Fruit fly (Drosophila melanogaster): ENCODE data around the gene CG1632.

CG1632 gene

dm6 chrX:8214017-8214416 lies 38.5 kb upstream of the CG1632 start (continued):
- TF ChIP-seq vri (GFP tag; optimal IDR thresholded peaks at IDR 0.05): no peak
- peak; percentile 15 for TF ChIP-seq Ets96B (tag; optimal IDR thresholded peaks at IDR 0.05)
- TF ChIP-seq Eip75B (GFP tag; optimal IDR thresholded peaks at IDR 0.05): no peak
- TF ChIP-seq CG7368 (GFP tag; optimal IDR thresholded peaks at IDR 0.05): no peak
- no peak for TF ChIP-seq CG4318 (GFP tag; optimal IDR thresholded peaks at IDR 0.05)
- peak; percentile 28 for TF ChIP-seq Blimp-1 (GFP tag; optimal IDR thresholded peaks at IDR 0.05)
- no peak for TF ChIP-seq OdsH (GFP tag; optimal IDR thresholded peaks at IDR 0.05)
- no peak for TF ChIP-seq CG34406 (GFP tag; optimal IDR thresholded peaks at IDR 0.05)
- TF ChIP-seq Sox102F (GFP tag; optimal IDR thresholded peaks at IDR 0.05): no peak
- no peak for TF ChIP-seq topi (GFP tag; optimal IDR thresholded peaks at IDR 0.05)
- no peak for TF ChIP-seq acj6 (GFP tag; optimal IDR thresholded peaks at IDR 0.05)
- TF ChIP-seq net (GFP tag; optimal IDR thresholded peaks at IDR 0.05): no peak
- no peak for TF ChIP-seq dac (GFP tag; optimal IDR thresholded peaks at IDR 0.05)
- no peak for TF ChIP-seq CG16779 (tag; optimal IDR thresholded peaks at IDR 0.05)
- no peak for TF ChIP-seq pdm3 (GFP tag; optimal IDR thresholded peaks at IDR 0.05)
- TF ChIP-seq achi (GFP tag; optimal IDR thresholded peaks at IDR 0.05): no peak
- no peak for TF ChIP-seq CG11762 (GFP tag; optimal IDR thresholded peaks at IDR 0.05; ENCODE audit: insufficient read depth)
- TF ChIP-seq CG6276 (GFP tag; optimal IDR thresholded peaks at IDR 0.05): no peak
- no peak for TF ChIP-seq svp (GFP tag)

- no peak for TF ChIP-seq eg (GFP tag; IDR thresholded peaks at IDR 0.05)
- no peak for TF ChIP-seq CG6163 (GFP tag; IDR thresholded peaks at IDR 0.05)
- TF ChIP-seq Smox (GFP tag; optimal IDR thresholded peaks at IDR 0.05): peak; percentile 3
- peak; percentile 67 for TF ChIP-seq achi (GFP tag; optimal IDR thresholded peaks at IDR 0.05)
- TF ChIP-seq dac (GFP tag; optimal IDR thresholded peaks at IDR 0.05): no peak
- no peak for TF ChIP-seq CG31627 (GFP tag; optimal IDR thresholded peaks at IDR 0.05)
- TF ChIP-seq CG10669 (GFP tag; optimal IDR thresholded peaks at IDR 0.05): peak; percentile 76
- TF ChIP-seq CG8632 (GFP tag; optimal IDR thresholded peaks at IDR 0.05): peak; percentile 58
- TF ChIP-seq CG3919 (GFP tag; optimal IDR thresholded peaks at IDR 0.05): peak; percentile 39
- peak; percentile 39 for TF ChIP-seq topi (GFP tag; optimal IDR thresholded peaks at IDR 0.05)
- no peak for TF ChIP-seq Eip93F (GFP tag; optimal IDR thresholded peaks at IDR 0.05)
- peak; percentile 5 for TF ChIP-seq cyc (GFP tag; optimal IDR thresholded peaks at IDR 0.05)
- peak; percentile 74 for TF ChIP-seq fd59A (GFP tag; optimal IDR thresholded peaks at IDR 0.05)
- peak; percentile 20 for TF ChIP-seq net (GFP tag; optimal IDR thresholded peaks at IDR 0.05)
- TF ChIP-seq salr (GFP tag; optimal IDR thresholded peaks at IDR 0.05): peak; percentile 40 to 75
- peak; percentile 36 for TF ChIP-seq Met (GFP tag; optimal IDR thresholded peaks at IDR 0.05)
- peak; percentile 7 for TF ChIP-seq Sox14 (GFP tag; optimal IDR thresholded peaks at IDR 0.05)
- TF ChIP-seq CG3032 (tag; optimal IDR thresholded peaks at IDR 0.05): peak; percentile 77
- TF ChIP-seq CG8319 (GFP tag; optimal IDR thresholded peaks at IDR 0.05): no peak
- peak; percentile 68 for TF ChIP-seq CG32006 (GFP tag; optimal IDR thresholded peaks at IDR 0.05)
- no peak for TF ChIP-seq Sox102F (GFP tag; optimal IDR thresholded peaks at IDR 0.05)
- peak; percentile 43 for TF ChIP-seq CG6792 (GFP tag; optimal IDR thresholded peaks at IDR 0.05)
- TF ChIP-seq CG6276 (GFP tag; optimal IDR thresholded peaks at IDR 0.05): peak; percentile 8
- peak; percentile 16 for TF ChIP-seq lz (GFP tag; optimal IDR thresholded peaks at IDR 0.05)
- no peak for TF ChIP-seq Hr38 (GFP tag; optimal IDR thresholded peaks at IDR 0.05)
- peak; percentile 32 to 35 for TF ChIP-seq ss (GFP tag; optimal IDR thresholded peaks at IDR 0.05)
- TF ChIP-seq svp (GFP tag): no peak
- no peak for TF ChIP-seq fd85E (GFP tag; optimal IDR thresholded peaks at IDR 0.05)
- TF ChIP-seq CG1621 (tag; optimal IDR thresholded peaks at IDR 0.05): peak; percentile 7
- peak; percentile 12 for TF ChIP-seq CG16779 (tag; optimal IDR thresholded peaks at IDR 0.05)
- no peak for TF ChIP-seq CG11762 (GFP tag; optimal IDR thresholded peaks at IDR 0.05; ENCODE audit: insufficient read depth)
- TF ChIP-seq Eip78C (GFP tag): peak; percentile 88
- no peak for TF ChIP-seq CG11294 (GFP tag; IDR thresholded peaks at IDR 0.05)
- TF ChIP-seq CG10631 (GFP tag; optimal IDR thresholded peaks at IDR 0.05): peak; percentile 78
- TF ChIP-seq fkh (GFP tag; optimal IDR thresholded peaks at IDR 0.05): no peak
- TF ChIP-seq pdm3 (GFP tag; optimal IDR thresholded peaks at IDR 0.05): peak; percentile 62
- peak; percentile 64 for TF ChIP-seq OdsH (GFP tag; optimal IDR thresholded peaks at IDR 0.05)
- peak; percentile 81 for TF ChIP-seq Ets96B (tag; optimal IDR thresholded peaks at IDR 0.05)
- TF ChIP-seq Lpt (GFP tag; optimal IDR thresholded peaks at IDR 0.05): peak; percentile 4
- TF ChIP-seq spab (GFP tag; optimal IDR thresholded peaks at IDR 0.05): peak; percentile 71
- peak; percentile 9 for TF ChIP-seq CG9139 (GFP tag; optimal IDR thresholded peaks at IDR 0.05)
Measured at dm6 chrX:8215094-8215854, 37.2 kb upstream of the CG1632 start.

Data from whole organism, prepupa.